Fruit fly (Drosophila melanogaster) whole organism, embryonic: ENCODE measurements around the gene CG17612.

Source experiments
- CG10321 ChIP-seq: fragments of 200-800 bp; sonication (Bioruptor generic); IDR thresholded peaks from 2 replicates; pipeline ENCODE4 v1.3.6; 2022; ENCODE audit warnings: missing biosample characterization, missing genetic modification characterization
- CG11560 ChIP-seq: fragments of 200-800 bp; sonication (Bioruptor generic); IDR thresholded peaks from 3 replicates; pipeline ENCODE4 v1.3.6; 2022; ENCODE audit warnings: missing biosample characterization, missing genetic modification characterization
- CG15514 ChIP-seq: fragments of 200-800 bp; sonication (Bioruptor generic); optimal IDR thresholded peaks from 3 replicates; lab custom pipeline; 2017; ENCODE audit warnings: missing biosample characterization, missing genetic modification characterization, mild to moderate bottlenecking, moderate library complexity, missing genetic modification reagents
- CG16779 ChIP-seq: fragments of 200-800 bp; sonication (Bioruptor generic); IDR thresholded peaks from 2 replicates; pipeline ENCODE4 v1.3.6; 2022; ENCODE audit warnings: missing biosample characterization, missing genetic modification characterization
- CG16815 ChIP-seq: fragments of 200-800 bp; sonication (Bioruptor generic); optimal IDR thresholded peaks from 3 replicates; lab custom pipeline; 2017; ENCODE audit warnings: missing biosample characterization, mild to moderate bottlenecking, missing genetic modification characterization
- CTCF ChIP-seq: fragments of 200-800 bp; sonication (Bioruptor generic); optimal IDR thresholded peaks from 2 replicates; lab custom pipeline; 2017; ENCODE audit warnings: missing biosample characterization, mild to moderate bottlenecking, missing genetic modification characterization, moderate library complexity
- Pdp1 ChIP-seq, 2 experiments: fragments of 200-800 bp; sonication (Bioruptor generic); optimal IDR thresholded peaks; 3 replicates each; lab custom pipeline; 2016; ENCODE audit warnings: missing biosample characterization in 2 of 2, missing genetic modification characterization in 2 of 2, mild to moderate bottlenecking in 1 of 2, moderate library complexity in 1 of 2
- Sry-β ChIP-seq: fragments of 200-800 bp; sonication (Bioruptor generic); optimal IDR thresholded peaks from 2 replicates; lab custom pipeline; 2018; ENCODE audit warnings: missing biosample characterization, mild to moderate bottlenecking, missing genetic modification characterization, moderate library complexity
- bigmax ChIP-seq: fragments of 200-800 bp; sonication (Bioruptor generic); optimal IDR thresholded peaks from 2 replicates; lab custom pipeline; 2018; ENCODE audit warnings: missing biosample characterization, mild to moderate bottlenecking, missing genetic modification characterization
- yki ChIP-seq: fragments of >200 bp; optimal IDR thresholded peaks from 3 replicates; lab custom pipeline; 2018

dm6 chr2L:4410855-4411254 lies 28.3 kb upstream of the CG17612 start, which contains the start of gene CG43055:
- TF ChIP-seq Sry-β (no peak), Pdp1 (GFP tag; optimal IDR thresholded peaks at IDR 0.05; lab: Kevin White, UChicago) (no peak), CG16779 (no peak), bigmax (GFP tag; lab: Kevin White, UChicago) (no peak), CG10321 (no peak), yki (lab: Kevin White, UChicago) (no peak), CG16815 (no peak), CG11560 (no peak), CG15514 (no peak), CTCF (GFP tag; lab: Kevin White, UChicago) (no peak)
